Fruit fly (Drosophila melanogaster) whole organism, embryonic: ENCODE data around the gene ninaE.
A peak's percentile ranks its signal among the peaks of the same experiment; 100 is the strongest.

ENCODE experiments used
- ATbp ChIP-seq: fragments of 200-800 bp; sonication (Bioruptor generic); optimal IDR thresholded peaks from 2 replicates; lab custom pipeline; 2017; ENCODE audit warnings: missing biosample characterization, mild to moderate bottlenecking, missing genetic modification characterization, missing genetic modification reagents
- Antp ChIP-seq: fragments of 200-800 bp; sonication (Bioruptor generic); optimal IDR thresholded peaks from 3 replicates; lab custom pipeline; 2016; ENCODE audit warnings: missing biosample characterization, missing genetic modification characterization
- Atf6 ChIP-seq: fragments of 200-800 bp; sonication (Bioruptor generic); IDR thresholded peaks from 2 replicates; pipeline ENCODE4 v1.3.6; 2022; ENCODE audit warnings: missing biosample characterization, missing genetic modification characterization
- BEAF-32 ChIP-seq: fragments of 200-800 bp; sonication (Bioruptor generic); optimal IDR thresholded peaks from 3 replicates; lab custom pipeline; 2017; ENCODE audit warnings: missing biosample characterization, missing genetic modification characterization, mild to moderate bottlenecking, moderate library complexity, missing genetic modification reagents
- Blimp-1 ChIP-seq: fragments of 200-800 bp; sonication (Bioruptor generic); optimal IDR thresholded peaks from 3 replicates; lab custom pipeline; 2018; ENCODE audit warnings: missing biosample characterization, missing genetic modification characterization, mild to moderate bottlenecking, moderate library complexity, missing genetic modification reagents
- CG10209 ChIP-seq: fragments of 200-800 bp; sonication (Bioruptor generic); optimal IDR thresholded peaks from 3 replicates; lab custom pipeline; 2017; ENCODE audit warnings: missing biosample characterization, mild to moderate bottlenecking, missing genetic modification characterization, missing genetic modification reagents
- CG10267 ChIP-seq: fragments of 200-800 bp; sonication (Bioruptor generic); optimal IDR thresholded peaks from 2 replicates; lab custom pipeline; 2018; ENCODE audit warnings: missing biosample characterization, mild to moderate bottlenecking, missing genetic modification characterization, moderate library complexity
- CG10979 ChIP-seq: fragments of 200-800 bp; sonication (Bioruptor generic); optimal IDR thresholded peaks from 2 replicates; lab custom pipeline; 2018; ENCODE audit warnings: missing biosample characterization, mild to moderate bottlenecking, missing genetic modification characterization, moderate library complexity
- CG13624 ChIP-seq: fragments of 200-800 bp; sonication (Bioruptor generic); optimal IDR thresholded peaks from 2 replicates; lab custom pipeline; 2016; ENCODE audit warnings: missing biosample characterization, missing genetic modification characterization
- CG13894 ChIP-seq: fragments of 200-800 bp; sonication (Bioruptor generic); optimal IDR thresholded peaks from 3 replicates; lab custom pipeline; 2018; ENCODE audit warnings: missing biosample characterization, mild to moderate bottlenecking, missing genetic modification characterization, moderate library complexity
- CG14441 ChIP-seq: fragments of 200-800 bp; sonication (Bioruptor generic); IDR thresholded peaks from 2 replicates; pipeline ENCODE4 v1.3.6; 2022; ENCODE audit warnings: missing biosample characterization, missing genetic modification characterization
- CG17328 ChIP-seq: fragments of 200-800 bp; sonication (Bioruptor generic); IDR thresholded peaks from 2 replicates; pipeline ENCODE4 v1.3.6; 2022; ENCODE audit warnings: missing biosample characterization, missing genetic modification characterization
- CG18476 ChIP-seq: fragments of 200-800 bp; sonication (Bioruptor generic); optimal IDR thresholded peaks from 2 replicates; lab custom pipeline; 2016; ENCODE audit warnings: missing biosample characterization, mild to moderate bottlenecking, missing genetic modification characterization
- CG18619 ChIP-seq: fragments of 200-800 bp; sonication (Bioruptor generic); optimal IDR thresholded peaks from 3 replicates; lab custom pipeline; 2017; ENCODE audit warnings: missing biosample characterization, mild to moderate bottlenecking, missing genetic modification characterization
- CG4282 ChIP-seq: fragments of 200-800 bp; sonication (Bioruptor generic); optimal IDR thresholded peaks from 2 replicates; lab custom pipeline; 2016; ENCODE audit warnings: missing biosample characterization, missing genetic modification characterization
- CG4360 ChIP-seq: fragments of 200-800 bp; sonication (Bioruptor generic); IDR thresholded peaks from 2 replicates; pipeline ENCODE4 v1.3.6; 2022; ENCODE audit warnings: missing biosample characterization, missing genetic modification characterization
- CG4707 ChIP-seq: fragments of 200-800 bp; sonication (Bioruptor generic); optimal IDR thresholded peaks from 2 replicates; lab custom pipeline; 2018; ENCODE audit warnings: missing biosample characterization, mild to moderate bottlenecking, missing genetic modification characterization, moderate library complexity
- CG4820 ChIP-seq: fragments of 200-800 bp; sonication (Bioruptor generic); optimal IDR thresholded peaks from 3 replicates; lab custom pipeline; 2016; ENCODE audit warnings: missing biosample characterization, missing genetic modification characterization
- CG9876 ChIP-seq: fragments of 200-800 bp; sonication (Bioruptor generic); optimal IDR thresholded peaks from 2 replicates; lab custom pipeline; 2016; ENCODE audit warnings: missing biosample characterization, missing genetic modification characterization
- Dbx ChIP-seq: fragments of 200-800 bp; sonication (Bioruptor generic); IDR thresholded peaks from 3 replicates; pipeline ENCODE4 v1.3.6; 2022; ENCODE audit warnings: missing biosample characterization, missing genetic modification characterization
- Doc3 ChIP-seq: fragments of 200-800 bp; sonication (Bioruptor generic); IDR thresholded peaks from 3 replicates; pipeline ENCODE4 v1.3.6; 2022; ENCODE audit warnings: missing biosample characterization, missing genetic modification characterization; ENCODE audit not compliant: partially characterized antibody
- Dp ChIP-seq: fragments of 200-800 bp; sonication (Bioruptor generic); optimal IDR thresholded peaks from 2 replicates; lab custom pipeline; 2018; ENCODE audit warnings: missing biosample characterization, mild to moderate bottlenecking, missing genetic modification characterization, moderate library complexity
- Max ChIP-seq: fragments of 200-800 bp; sonication (Bioruptor generic); optimal IDR thresholded peaks from 2 replicates; lab custom pipeline; 2016; ENCODE audit warnings: missing biosample characterization, mild to moderate bottlenecking, missing genetic modification characterization
- Meics ChIP-seq: fragments of 200-800 bp; sonication (Bioruptor generic); optimal IDR thresholded peaks from 2 replicates; lab custom pipeline; 2017; ENCODE audit warnings: missing biosample characterization, mild to moderate bottlenecking, missing genetic modification characterization
- NFAT ChIP-seq: fragments of 200-800 bp; sonication (Bioruptor generic); IDR thresholded peaks from 2 replicates; pipeline ENCODE4 v1.3.6; 2022; ENCODE audit warnings: missing biosample characterization, missing genetic modification characterization
- Optix ChIP-seq: fragments of 200-800 bp; sonication (Bioruptor generic); IDR thresholded peaks from 3 replicates; pipeline ENCODE4 v1.3.6; 2022; ENCODE audit warnings: missing biosample characterization, missing genetic modification characterization
- Scr ChIP-seq: fragments of 200-800 bp; sonication (Bioruptor generic); IDR thresholded peaks from 2 replicates; pipeline ENCODE4 v1.3.6; 2022; ENCODE audit warnings: missing biosample characterization, missing genetic modification characterization; ENCODE audit not compliant: partially characterized antibody
- Trl ChIP-seq, 3 experiments: fragments of >200 bp in 2 of 3; fragments of 200-800 bp in 1 of 3; sonication (Bioruptor generic) in 1 of 3; optimal IDR thresholded peaks; 2 replicates in 1 of 3; 3 replicates in 2 of 3; lab custom pipeline; 2016 to 2017; ENCODE audit warnings: missing biosample characterization in 1 of 3, missing genetic modification characterization in 1 of 3
- YL-1 ChIP-seq: fragments of 200-800 bp; sonication (Bioruptor generic); optimal IDR thresholded peaks from 3 replicates; lab custom pipeline; 2017; ENCODE audit warnings: missing biosample characterization, mild to moderate bottlenecking, missing genetic modification characterization
- ab ChIP-seq: fragments of 200-800 bp; sonication (Bioruptor generic); optimal IDR thresholded peaks from 2 replicates; lab custom pipeline; 2016; ENCODE audit warnings: missing biosample characterization, missing genetic modification characterization
- ara ChIP-seq: fragments of 200-800 bp; sonication (Bioruptor generic); IDR thresholded peaks from 2 replicates; pipeline ENCODE4 v1.3.6; 2022; ENCODE audit warnings: missing biosample characterization, missing genetic modification characterization
- bbx ChIP-seq: fragments of 200-800 bp; sonication (Bioruptor generic); IDR thresholded peaks from 2 replicates; pipeline ENCODE4 v1.3.6; 2022; ENCODE audit warnings: missing biosample characterization, missing genetic modification characterization; ENCODE audit not compliant: partially characterized antibody
- cg ChIP-seq: fragments of 200-800 bp; sonication (Bioruptor generic); optimal IDR thresholded peaks from 3 replicates; lab custom pipeline; 2019; ENCODE audit warnings: missing biosample characterization, mild to moderate bottlenecking, missing genetic modification characterization, moderate library complexity
- cwo ChIP-seq: fragments of 200-800 bp; sonication (Bioruptor generic); optimal IDR thresholded peaks from 3 replicates; lab custom pipeline; 2017; ENCODE audit warnings: missing biosample characterization, missing genetic modification characterization, mild to moderate bottlenecking, moderate library complexity, missing genetic modification reagents
- dpn ChIP-seq, 2 experiments: fragments of 200-800 bp; sonication (Bioruptor generic); optimal IDR thresholded peaks; 3 replicates each; lab custom pipeline; 2016; ENCODE audit warnings: missing biosample characterization in 2 of 2, missing genetic modification characterization in 2 of 2
- ewg ChIP-seq: fragments of 200-800 bp; sonication (Bioruptor generic); optimal IDR thresholded peaks from 3 replicates; lab custom pipeline; 2017; ENCODE audit warnings: mild to moderate bottlenecking, missing biosample characterization, missing genetic modification reagents, missing genetic modification characterization
- gsb-n ChIP-seq: fragments of 200-800 bp; sonication (Bioruptor generic); optimal IDR thresholded peaks from 3 replicates; lab custom pipeline; 2018; ENCODE audit warnings: missing biosample characterization, mild to moderate bottlenecking, missing genetic modification characterization
- jigr1 ChIP-seq: fragments of 200-800 bp; sonication (Bioruptor generic); IDR thresholded peaks from 3 replicates; pipeline ENCODE4 v1.3.6; 2022; ENCODE audit warnings: missing biosample characterization, missing genetic modification characterization
- kay ChIP-seq: fragments of 200-800 bp; sonication (Bioruptor generic); optimal IDR thresholded peaks from 2 replicates; lab custom pipeline; 2016; ENCODE audit warnings: missing biosample characterization, missing genetic modification characterization
- mld ChIP-seq: fragments of 200-800 bp; sonication (Bioruptor generic); IDR thresholded peaks from 3 replicates; pipeline ENCODE4 v1.3.6; 2022; ENCODE audit warnings: missing biosample characterization, missing genetic modification characterization; ENCODE audit not compliant: partially characterized antibody
- nau ChIP-seq: fragments of 200-800 bp; sonication (Bioruptor generic); optimal IDR thresholded peaks from 3 replicates; lab custom pipeline; 2017; ENCODE audit warnings: missing biosample characterization, mild to moderate bottlenecking, missing genetic modification characterization, missing genetic modification reagents
- sd ChIP-seq: fragments of 200-800 bp; sonication (Bioruptor generic); optimal IDR thresholded peaks from 3 replicates; lab custom pipeline; 2018; ENCODE audit warnings: missing biosample characterization, mild to moderate bottlenecking, missing genetic modification characterization, moderate library complexity
- shn ChIP-seq: fragments of 200-800 bp; sonication (Bioruptor generic); optimal IDR thresholded peaks from 3 replicates; lab custom pipeline; 2016; ENCODE audit warnings: missing biosample characterization, missing genetic modification characterization
- tgo ChIP-seq: fragments of 200-800 bp; sonication (Bioruptor generic); IDR thresholded peaks from 3 replicates; pipeline ENCODE4 v1.3.6; 2022; ENCODE audit warnings: missing biosample characterization, missing genetic modification characterization
- tna ChIP-seq: fragments of 200-800 bp; sonication (Bioruptor generic); IDR thresholded peaks from 2 replicates; pipeline ENCODE4 v1.3.6; 2022; ENCODE audit warnings: missing biosample characterization, missing genetic modification characterization; ENCODE audit not compliant: partially characterized antibody
- trem ChIP-seq: fragments of 200-800 bp; optimal IDR thresholded peaks from 3 replicates; lab custom pipeline; 2019; ENCODE audit warnings: missing biosample characterization, mild to moderate bottlenecking, missing genetic modification characterization, moderate library complexity
- wek ChIP-seq: fragments of 200-800 bp; sonication (Bioruptor generic); optimal IDR thresholded peaks from 3 replicates; lab custom pipeline; 2018; ENCODE audit warnings: missing biosample characterization, mild to moderate bottlenecking, missing genetic modification characterization, moderate library complexity
- zen2 ChIP-seq: fragments of 200-800 bp; sonication (Bioruptor generic); IDR thresholded peaks from 3 replicates; pipeline ENCODE4 v1.3.6; 2022; ENCODE audit warnings: missing biosample characterization, missing genetic modification characterization; ENCODE audit not compliant: partially characterized antibody

ninaE gene

DNA sequence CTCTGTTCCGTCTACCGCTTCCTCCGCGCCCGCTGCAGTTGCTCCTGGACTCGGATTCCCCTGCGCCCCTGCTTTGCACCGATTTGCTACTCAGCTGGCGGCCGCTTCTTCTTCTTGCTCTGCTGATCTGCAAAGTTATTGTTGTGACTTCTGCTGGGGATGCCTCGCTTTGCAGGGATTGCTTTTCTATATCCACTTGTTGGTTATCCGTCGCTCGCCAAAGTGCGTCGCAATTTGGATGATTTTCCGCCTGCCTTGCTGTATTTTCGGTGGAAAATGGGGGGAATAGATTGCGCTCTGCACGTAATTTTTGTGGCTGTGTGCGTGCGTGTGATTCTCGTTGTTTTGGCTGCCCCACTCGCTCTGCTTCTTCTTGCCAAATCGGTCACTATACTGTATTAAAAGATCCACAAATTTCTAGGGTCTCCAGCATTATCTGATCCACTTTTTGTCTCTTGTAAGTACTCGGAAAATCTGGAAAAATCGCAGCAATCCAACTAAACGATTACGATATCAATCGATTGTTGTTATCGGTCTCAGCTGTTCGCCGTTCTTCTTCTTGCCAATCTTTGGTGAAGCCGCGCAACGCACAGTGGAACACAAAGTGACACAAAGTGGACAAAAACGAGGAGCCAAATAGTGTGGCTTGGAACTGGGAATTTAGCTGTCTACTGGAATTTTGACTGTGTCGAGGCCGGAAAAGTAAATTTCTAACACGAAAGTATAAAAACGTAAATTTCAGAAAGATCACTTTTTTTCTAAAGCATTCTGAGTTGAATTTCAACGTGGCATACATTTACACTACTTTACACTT is 15.1 kb upstream of the ninaE start, which contains the start of gene ClpX (continued):
- peak; percentile 28; the same call in 1 of the 3 replicates for TF ChIP-seq zen2 (GFP tag; lab: Robert Waterston, UW)
- no peak for TF ChIP-seq Meics (GFP tag; lab: Kevin White, UChicago)
- no peak for TF ChIP-seq CG4820
- TF ChIP-seq CG10209 (GFP tag; lab: Kevin White, UChicago), result no peak
- peak; percentile 24 for TF ChIP-seq sd
- no peak for TF ChIP-seq dpn (GFP tag; optimal IDR thresholded peaks at IDR 0.05; lab: Kevin White, UChicago)
- no peak for TF ChIP-seq tgo (GFP tag; lab: Robert Waterston, UW)
- TF ChIP-seq CG13624, result peak; percentile 55
- peak; percentile 72 for TF ChIP-seq cg (GFP tag; lab: Kevin White, UChicago)
- no peak for TF ChIP-seq Blimp-1 (GFP tag; lab: Kevin White, UChicago)
- no peak for TF ChIP-seq Atf6 (GFP tag; lab: Robert Waterston, UW)
- peak; percentile 65 for TF ChIP-seq YL-1 (GFP tag; lab: Kevin White, UChicago)
- no peak for TF ChIP-seq ara (GFP tag; lab: Robert Waterston, UW)
- TF ChIP-seq gsb-n (tag; lab: Kevin White, UChicago), result no peak
- peak; percentile 42 for TF ChIP-seq CG4282 (GFP tag; lab: Kevin White, UChicago)
- TF ChIP-seq CG13894 (tag; lab: Kevin White, UChicago), result peak; percentile 10
- no peak for TF ChIP-seq jigr1 (GFP tag; lab: Robert Waterston, UW)
- no peak for TF ChIP-seq Max (GFP tag; lab: Kevin White, UChicago)
- peak; percentile 12 for TF ChIP-seq CG10267
- TF ChIP-seq Dp (GFP tag; lab: Kevin White, UChicago), result peak; percentile 51
- no peak for TF ChIP-seq NFAT (GFP tag; lab: Robert Waterston, UW)
- no peak for TF ChIP-seq CG17328 (GFP tag; lab: Robert Waterston, UW)
- TF ChIP-seq CG18476 (GFP tag; lab: Kevin White, UChicago), result no peak
- peak; percentile 69 for TF ChIP-seq Scr (GFP tag; lab: Robert Waterston, UW)
- TF ChIP-seq shn, result no peak
- TF ChIP-seq Antp (GFP tag; lab: Kevin White, UChicago), result no peak
- no peak for TF ChIP-seq Optix (GFP tag; lab: Robert Waterston, UW)
- TF ChIP-seq nau (GFP tag; lab: Kevin White, UChicago), result no peak
- peak; percentile 100 for TF ChIP-seq CG4707
- TF ChIP-seq CG18619 (GFP tag; lab: Kevin White, UChicago), result no peak
- no peak for TF ChIP-seq CG9876 (GFP tag; lab: Kevin White, UChicago)
- TF ChIP-seq cwo, result no peak
- no peak for TF ChIP-seq kay
- peak; percentile 77 for TF ChIP-seq bbx (GFP tag; lab: Robert Waterston, UW)
- no peak for TF ChIP-seq Trl (optimal IDR thresholded peaks at IDR 0.05; lab: Kevin White, UChicago)
- no peak for TF ChIP-seq Trl (GFP tag; optimal IDR thresholded peaks at IDR 0.05; lab: Kevin White, UChicago)
- TF ChIP-seq ATbp (GFP tag; lab: Kevin White, UChicago), result no peak
- TF ChIP-seq CG14441 (GFP tag; lab: Robert Waterston, UW), result no peak
- no peak for TF ChIP-seq Dbx
- no peak for TF ChIP-seq ab
- no peak for TF ChIP-seq ewg (GFP tag; lab: Kevin White, UChicago)
- peak; percentile 71 for TF ChIP-seq BEAF-32 (GFP tag; lab: Kevin White, UChicago)
- TF ChIP-seq CG4360 (GFP tag; lab: Robert Waterston, UW), result no peak
- peak; percentile 61; the same call in 2 of the 3 replicates for TF ChIP-seq Doc3 (GFP tag; lab: Robert Waterston, UW)
- no peak for TF ChIP-seq wek (GFP tag; lab: Kevin White, UChicago)
- TF ChIP-seq tna (GFP tag; lab: Robert Waterston, UW), result peak; percentile 59
- TF ChIP-seq CG10979 (tag; lab: Kevin White, UChicago), result no peak
- peak; percentile 73; the same call in 2 of the 3 replicates for TF ChIP-seq mld
- peak; percentile 57 for TF ChIP-seq trem (tag; lab: Kevin White, UChicago)
